Fruit fly (Drosophila melanogaster) whole organism, embryonic: ENCODE measurements around the gene CCHa1.

Experiments
- Ada2b ChIP-seq: fragments of 200-800 bp; sonication (Bioruptor generic); IDR thresholded peaks from 2 replicates; pipeline ENCODE4 v1.3.6; 2022; ENCODE audit warnings: missing biosample characterization, missing genetic modification characterization
- Atf6 ChIP-seq: fragments of 200-800 bp; sonication (Bioruptor generic); IDR thresholded peaks from 2 replicates; pipeline ENCODE4 v1.3.6; 2022; ENCODE audit warnings: missing biosample characterization, missing genetic modification characterization
- B-H1 ChIP-seq: fragments of 200-800 bp; sonication (Bioruptor generic); IDR thresholded peaks from 3 replicates; pipeline ENCODE4 v1.3.6; 2022; ENCODE audit warnings: missing biosample characterization, missing genetic modification characterization
- Bgb ChIP-seq: fragments of 200-800 bp; sonication (Bioruptor generic); IDR thresholded peaks from 2 replicates; pipeline ENCODE4 v1.3.6; 2022; ENCODE audit warnings: missing biosample characterization, missing genetic modification characterization; ENCODE audit not compliant: partially characterized antibody
- C15 ChIP-seq: fragments of 200-800 bp; sonication (Bioruptor generic); IDR thresholded peaks from 3 replicates; pipeline ENCODE4 v1.3.6; 2022; ENCODE audit warnings: missing biosample characterization, missing genetic modification characterization
- CG11560 ChIP-seq: fragments of 200-800 bp; sonication (Bioruptor generic); IDR thresholded peaks from 3 replicates; pipeline ENCODE4 v1.3.6; 2022; ENCODE audit warnings: missing biosample characterization, missing genetic modification characterization
- CG11695 ChIP-seq: fragments of 200-800 bp; sonication (Bioruptor generic); IDR thresholded peaks from 3 replicates; pipeline ENCODE4 v1.3.6; 2022; ENCODE audit warnings: missing biosample characterization, missing genetic modification characterization
- CG12071 ChIP-seq: fragments of 200-800 bp; sonication (Bioruptor generic); optimal IDR thresholded peaks from 3 replicates; lab custom pipeline; 2018; ENCODE audit warnings: missing biosample characterization, mild to moderate bottlenecking, missing genetic modification characterization
- CG12744 ChIP-seq: fragments of 200-800 bp; sonication (Bioruptor generic); optimal IDR thresholded peaks from 2 replicates; lab custom pipeline; 2016; ENCODE audit warnings: missing biosample characterization, missing genetic modification characterization
- CG12942 ChIP-seq: fragments of 200-800 bp; sonication (Bioruptor generic); optimal IDR thresholded peaks from 3 replicates; lab custom pipeline; 2016; ENCODE audit warnings: missing biosample characterization, missing genetic modification characterization
- CG13624 ChIP-seq: fragments of 200-800 bp; sonication (Bioruptor generic); optimal IDR thresholded peaks from 2 replicates; lab custom pipeline; 2016; ENCODE audit warnings: missing biosample characterization, missing genetic modification characterization
- CG14710 ChIP-seq: fragments of 200-800 bp; sonication (Bioruptor generic); optimal IDR thresholded peaks from 3 replicates; lab custom pipeline; 2019; ENCODE audit warnings: missing biosample characterization, mild to moderate bottlenecking, missing genetic modification characterization, moderate library complexity
- CG15601 ChIP-seq: fragments of 200-800 bp; sonication (Bioruptor generic); optimal IDR thresholded peaks from 3 replicates; lab custom pipeline; 2019; ENCODE audit warnings: missing biosample characterization, mild to moderate bottlenecking, missing genetic modification characterization, moderate library complexity
- CG15696 ChIP-seq: fragments of 200-800 bp; sonication (Bioruptor generic); optimal IDR thresholded peaks from 2 replicates; lab custom pipeline; 2019; ENCODE audit warnings: missing biosample characterization, mild to moderate bottlenecking, missing genetic modification characterization, moderate library complexity
- CG16779 ChIP-seq: fragments of 200-800 bp; sonication (Bioruptor generic); IDR thresholded peaks from 2 replicates; pipeline ENCODE4 v1.3.6; 2022; ENCODE audit warnings: missing biosample characterization, missing genetic modification characterization
- CG2202 ChIP-seq: fragments of 200-800 bp; sonication (Bioruptor generic); optimal IDR thresholded peaks from 2 replicates; lab custom pipeline; 2018; ENCODE audit warnings: missing biosample characterization, mild to moderate bottlenecking, missing genetic modification characterization
- CG2889 ChIP-seq: fragments of 200-800 bp; sonication (Bioruptor generic); IDR thresholded peaks from 3 replicates; pipeline ENCODE4 v1.3.6; 2022; ENCODE audit warnings: missing biosample characterization, missing genetic modification characterization
- CG30020 ChIP-seq: fragments of 200-800 bp; optimal IDR thresholded peaks from 2 replicates; lab custom pipeline; 2019; ENCODE audit warnings: missing biosample characterization, mild to moderate bottlenecking, missing genetic modification characterization, moderate library complexity
- CG32772 ChIP-seq: fragments of 200-800 bp; sonication (Bioruptor generic); IDR thresholded peaks from 2 replicates; pipeline ENCODE4 v1.3.6; 2022; ENCODE audit warnings: missing biosample characterization, missing genetic modification characterization
- CG3407 ChIP-seq: fragments of 200-800 bp; sonication (Bioruptor generic); optimal IDR thresholded peaks from 2 replicates; lab custom pipeline; 2018; ENCODE audit warnings: missing biosample characterization, mild to moderate bottlenecking, missing genetic modification characterization
- CG4424 ChIP-seq: fragments of 200-800 bp; sonication (Bioruptor generic); optimal IDR thresholded peaks from 3 replicates; lab custom pipeline; 2016; ENCODE audit warnings: missing biosample characterization, missing genetic modification characterization
- CG6654 ChIP-seq: fragments of 200-800 bp; sonication (Bioruptor generic); optimal IDR thresholded peaks from 2 replicates; lab custom pipeline; 2017; ENCODE audit warnings: missing biosample characterization, mild to moderate bottlenecking, missing genetic modification characterization
- CG8290 ChIP-seq, 3 experiments: fragments of 200-800 bp; sonication (Bioruptor generic); optimal IDR thresholded peaks; 2 replicates each; lab custom pipeline; 2016 to 2019; ENCODE audit warnings: missing biosample characterization in 3 of 3, missing genetic modification characterization in 3 of 3, mild to moderate bottlenecking in 2 of 3, moderate library complexity in 1 of 3
- CG9797 ChIP-seq: fragments of 200-800 bp; sonication (Bioruptor generic); optimal IDR thresholded peaks from 3 replicates; lab custom pipeline; 2018; ENCODE audit warnings: missing biosample characterization, mild to moderate bottlenecking, missing genetic modification characterization
- CG9932 ChIP-seq: fragments of 200-800 bp; sonication (Bioruptor generic); IDR thresholded peaks from 2 replicates; pipeline ENCODE4 v1.3.6; 2022; ENCODE audit warnings: missing biosample characterization, missing genetic modification characterization
- CHES-1-like ChIP-seq: fragments of 200-800 bp; sonication (Bioruptor generic); optimal IDR thresholded peaks from 2 replicates; lab custom pipeline; 2016; ENCODE audit warnings: missing biosample characterization, missing genetic modification characterization
- Drgx ChIP-seq: fragments of 200-800 bp; sonication (Bioruptor generic); IDR thresholded peaks from 2 replicates; pipeline ENCODE4 v1.3.6; 2022; ENCODE audit warnings: missing biosample characterization, missing genetic modification characterization
- E2f2 ChIP-seq: fragments of 200-800 bp; sonication (Bioruptor generic); IDR thresholded peaks from 2 replicates; pipeline ENCODE4 v1.3.6; 2022; ENCODE audit warnings: missing biosample characterization, missing genetic modification characterization
- HLH54F ChIP-seq: fragments of 200-800 bp; sonication (Bioruptor generic); optimal IDR thresholded peaks from 3 replicates; lab custom pipeline; 2016; ENCODE audit warnings: missing biosample characterization, missing genetic modification characterization
- HmgZ ChIP-seq: fragments of 200-800 bp; sonication (Bioruptor generic); optimal IDR thresholded peaks from 2 replicates; lab custom pipeline; 2018; ENCODE audit warnings: missing biosample characterization, mild to moderate bottlenecking, missing genetic modification characterization
- Mrtf ChIP-seq: fragments of 200-800 bp; sonication (Bioruptor generic); IDR thresholded peaks from 3 replicates; pipeline ENCODE4 v1.3.6; 2022; ENCODE audit warnings: missing biosample characterization, missing genetic modification characterization
- Rfx ChIP-seq: fragments of 200-800 bp; sonication (Bioruptor generic); IDR thresholded peaks from 2 replicates; pipeline ENCODE4 v1.3.6; 2022; ENCODE audit warnings: missing biosample characterization, missing genetic modification characterization
- Xbp1 ChIP-seq: fragments of 200-800 bp; sonication (Bioruptor generic); optimal IDR thresholded peaks from 3 replicates; lab custom pipeline; 2016; ENCODE audit warnings: missing biosample characterization, mild to moderate bottlenecking, missing genetic modification characterization
- aop ChIP-seq: fragments of 200-800 bp; sonication (Bioruptor generic); IDR thresholded peaks from 2 replicates; pipeline ENCODE4 v1.3.6; 2022; ENCODE audit warnings: missing biosample characterization, missing genetic modification characterization
- cato ChIP-seq: fragments of 200-800 bp; sonication (Bioruptor generic); optimal IDR thresholded peaks from 2 replicates; lab custom pipeline; 2016; ENCODE audit warnings: missing biosample characterization, missing genetic modification characterization, borderline replicate concordance
- caup ChIP-seq: fragments of 200-800 bp; sonication (Bioruptor generic); optimal IDR thresholded peaks from 3 replicates; lab custom pipeline; 2017; ENCODE audit warnings: missing biosample characterization, mild to moderate bottlenecking, missing genetic modification characterization, moderate library complexity; ENCODE audit not compliant: severe bottlenecking
- cg ChIP-seq: fragments of 200-800 bp; sonication (Bioruptor generic); optimal IDR thresholded peaks from 3 replicates; lab custom pipeline; 2019; ENCODE audit warnings: missing biosample characterization, mild to moderate bottlenecking, missing genetic modification characterization, moderate library complexity
- fd3F ChIP-seq: fragments of 200-800 bp; sonication (Bioruptor generic); optimal IDR thresholded peaks from 2 replicates; lab custom pipeline; 2018; ENCODE audit warnings: missing biosample characterization, mild to moderate bottlenecking, missing genetic modification characterization, moderate library complexity
- fd64A ChIP-seq: fragments of 200-800 bp; sonication (Bioruptor generic); optimal IDR thresholded peaks from 3 replicates; lab custom pipeline; 2018; ENCODE audit warnings: missing biosample characterization, mild to moderate bottlenecking, missing genetic modification characterization
- fu2 ChIP-seq: fragments of 200-800 bp; sonication (Bioruptor generic); optimal IDR thresholded peaks from 2 replicates; lab custom pipeline; 2016; ENCODE audit warnings: missing biosample characterization, missing genetic modification characterization
- gcm2 ChIP-seq: fragments of 200-800 bp; sonication (Bioruptor generic); optimal IDR thresholded peaks from 2 replicates; lab custom pipeline; 2016; ENCODE audit warnings: missing biosample characterization, missing genetic modification characterization
- gfzf ChIP-seq: fragments of 200-800 bp; sonication (Bioruptor generic); optimal IDR thresholded peaks from 2 replicates; lab custom pipeline; 2016; ENCODE audit warnings: missing biosample characterization, mild to moderate bottlenecking, missing genetic modification characterization, moderate library complexity
- h ChIP-seq: fragments of >200 bp; optimal IDR thresholded peaks from 2 replicates; lab custom pipeline; 2017
- phol ChIP-seq: fragments of 200-800 bp; sonication (Bioruptor generic); optimal IDR thresholded peaks from 3 replicates; lab custom pipeline; 2018; ENCODE audit warnings: missing biosample characterization, mild to moderate bottlenecking, missing genetic modification characterization, moderate library complexity
- salm ChIP-seq: fragments of 200-800 bp; sonication (Bioruptor generic); optimal IDR thresholded peaks from 2 replicates; lab custom pipeline; 2018; ENCODE audit warnings: missing biosample characterization, mild to moderate bottlenecking, missing genetic modification characterization
- tna ChIP-seq: fragments of 200-800 bp; sonication (Bioruptor generic); IDR thresholded peaks from 2 replicates; pipeline ENCODE4 v1.3.6; 2022; ENCODE audit warnings: missing biosample characterization, missing genetic modification characterization; ENCODE audit not compliant: partially characterized antibody
- tx ChIP-seq: fragments of 200-800 bp; sonication (Bioruptor generic); optimal IDR thresholded peaks from 2 replicates; lab custom pipeline; 2016; ENCODE audit warnings: missing biosample characterization, missing genetic modification characterization
- usp ChIP-seq: fragments of >200 bp; optimal IDR thresholded peaks from 2 replicates; lab custom pipeline; 2017; ENCODE audit warnings: missing biosample characterization, missing genetic modification characterization
- wdn ChIP-seq: fragments of 200-800 bp; sonication (Bioruptor generic); IDR thresholded peaks from 2 replicates; pipeline ENCODE4 v1.3.6; 2022; ENCODE audit warnings: missing biosample characterization, missing genetic modification characterization

Gene CCHa1

dm6 chr3R:14053037-14053808 lies 43.4 kb downstream of the CCHa1 start (continued):
- TF ChIP-seq tna (GFP tag; lab: Robert Waterston, UW) = 0 out of 2 replicates have a peak, but pooled peaks have one; percentile 16
- peak; percentile 97 for TF ChIP-seq CG16779 (GFP tag; lab: Robert Waterston, UW)
- TF ChIP-seq wdn (GFP tag; lab: Robert Waterston, UW) = peak; percentile 98
- peak; percentile 74 for TF ChIP-seq CG8290 (GFP tag; optimal IDR thresholded peaks at IDR 0.05; lab: Kevin White, UChicago)
- TF ChIP-seq CG8290 (tag; optimal IDR thresholded peaks at IDR 0.05; lab: Kevin White, UChicago) = peak in 1 of 2 experiments; percentile 97
- peak; percentile 85 for TF ChIP-seq aop (GFP tag; lab: Robert Waterston, UW)
- TF ChIP-seq phol (tag; lab: Kevin White, UChicago) = peak; percentile 95
- peak; percentile 96 for TF ChIP-seq CG12071 (GFP tag; lab: Kevin White, UChicago)
- TF ChIP-seq CG9932 (GFP tag; lab: Robert Waterston, UW) = peak; percentile 100
- peak; percentile 83 for TF ChIP-seq CG2202 (tag; lab: Kevin White, UChicago)
- peak; percentile 86 for TF ChIP-seq HLH54F (GFP tag; lab: Kevin White, UChicago)
- peak; percentile 99 for TF ChIP-seq Atf6 (GFP tag; lab: Robert Waterston, UW)
- TF ChIP-seq E2f2 (GFP tag; lab: Robert Waterston, UW) = peak; percentile 82
- TF ChIP-seq CG12744 = peak; percentile 81
- TF ChIP-seq CG30020 (tag; lab: Kevin White, UChicago) = peak; percentile 66
- TF ChIP-seq salm = peak; percentile 93
- peak; percentile 76 for TF ChIP-seq CG15696
- TF ChIP-seq CG9797 = peak; percentile 35
- TF ChIP-seq h = no peak
- peak; percentile 93 for TF ChIP-seq fd64A (GFP tag; lab: Kevin White, UChicago)
- peak; percentile 99 for TF ChIP-seq caup (GFP tag; lab: Kevin White, UChicago)
- TF ChIP-seq Drgx (GFP tag; lab: Robert Waterston, UW) = peak; percentile 97
- peak; percentile 78 for TF ChIP-seq fu2 (GFP tag; lab: Kevin White, UChicago)
- TF ChIP-seq Xbp1 (GFP tag; lab: Kevin White, UChicago) = peak; percentile 97
- no peak for TF ChIP-seq cg (GFP tag; lab: Kevin White, UChicago)
- peak; percentile 78 for TF ChIP-seq tx
- peak; percentile 97 for TF ChIP-seq CG32772
- peak; percentile 98 for TF ChIP-seq CG2889 (GFP tag; lab: Robert Waterston, UW)
- no peak for TF ChIP-seq usp (GFP tag; lab: Kevin White, UChicago)
- TF ChIP-seq CG15601 (tag; lab: Kevin White, UChicago) = peak; percentile 93
- peak; percentile 88 for TF ChIP-seq CG6654 (GFP tag; lab: Kevin White, UChicago)
- TF ChIP-seq Mrtf (GFP tag; lab: Robert Waterston, UW) = peak; percentile 97
- TF ChIP-seq CG13624 (GFP tag; lab: Kevin White, UChicago) = peak; percentile 73
- peak; percentile 89 for TF ChIP-seq cato (GFP tag; lab: Kevin White, UChicago)
- TF ChIP-seq gfzf (GFP tag; lab: Kevin White, UChicago) = no peak
- peak; percentile 93 for TF ChIP-seq CG11560 (tag; lab: Robert Waterston, UW)
- TF ChIP-seq CG14710 (tag; lab: Kevin White, UChicago) = peak; percentile 81
- TF ChIP-seq C15 = peak; percentile 97
- TF ChIP-seq CG3407 (GFP tag; lab: Kevin White, UChicago) = peak; percentile 93
- peak; percentile 95 for TF ChIP-seq B-H1 (GFP tag; lab: Robert Waterston, UW)
- TF ChIP-seq Rfx (GFP tag; lab: Robert Waterston, UW) = peak; percentile 99
- TF ChIP-seq Bgb = no peak
- TF ChIP-seq CG4424 (GFP tag; lab: Kevin White, UChicago) = peak; percentile 95
- peak; percentile 99 for TF ChIP-seq HmgZ (tag; lab: Kevin White, UChicago)
- TF ChIP-seq Ada2b = peak; percentile 98
- TF ChIP-seq fd3F = peak; percentile 98
- peak; percentile 97 for TF ChIP-seq CG11695 (GFP tag; lab: Robert Waterston, UW)
- peak; percentile 81 for TF ChIP-seq gcm2 (GFP tag; lab: Kevin White, UChicago)
- peak; percentile 76 for TF ChIP-seq CHES-1-like
- TF ChIP-seq CG12942 (GFP tag; lab: Kevin White, UChicago) = peak; percentile 95
